Worm (Caenorhabditis elegans) whole organism, early embryonic: ENCODE data around the gene ebp-1.
"Not testable (repeated sequence)": the region's sequence is repeated elsewhere in the genome, so short reads cannot be mapped to it uniquely, and the experiment has no call there.

Source experiments
- B0310.2 ChIP-seq: sonication (generic microtip); optimal IDR thresholded peaks from 2 replicates; lab custom pipeline; 2016; ENCODE audit warnings: mild to moderate bottlenecking, missing genetic modification characterization, missing compliant biosample characterization
- F13C5.2 ChIP-seq: sonication (generic microtip); optimal IDR thresholded peaks from 2 replicates; lab custom pipeline; 2017; ENCODE audit warnings: mild to moderate bottlenecking, missing genetic modification characterization, inconsistent platforms, missing compliant biosample characterization
- aly-1 ChIP-seq: sonication (generic microtip); optimal IDR thresholded peaks from 2 replicates; lab custom pipeline; 2016; ENCODE audit warnings: missing genetic modification characterization, missing compliant biosample characterization
- ama-1 ChIP-seq: fragments of 150-350 bp; optimal IDR thresholded peaks from 2 replicates; lab custom pipeline; 2014
- ceh-13 ChIP-seq: fragments of 200-800 bp; sonication (Bioruptor generic); optimal IDR thresholded peaks from 2 replicates; lab custom pipeline; 2018; ENCODE audit warnings: mild to moderate bottlenecking, missing genetic modification characterization, missing compliant biosample characterization
- ceh-36 ChIP-seq: sonication (generic microtip); optimal IDR thresholded peaks from 2 replicates; lab custom pipeline; 2016; ENCODE audit warnings: missing genetic modification characterization, inconsistent platforms, missing compliant biosample characterization
- ets-7 ChIP-seq: sonication (generic microtip); optimal IDR thresholded peaks from 2 replicates; lab custom pipeline; 2016; ENCODE audit warnings: missing genotype, missing genetic modification characterization, missing compliant biosample characterization
- flt-1 ChIP-seq: fragments of 200-800 bp; sonication (Bioruptor generic); IDR thresholded peaks from 2 replicates; pipeline ENCODE4 v1.3.6; 2022; ENCODE audit warnings: missing genetic modification characterization, missing compliant biosample characterization
- hmbx-1 ChIP-seq: sonication (generic microtip); optimal IDR thresholded peaks from 2 replicates; lab custom pipeline; 2016; ENCODE audit warnings: mild to moderate bottlenecking, missing genetic modification characterization, missing compliant biosample characterization
- hmg-4 ChIP-seq: fragments of 200-800 bp; sonication (Bioruptor generic); optimal IDR thresholded peaks from 2 replicates; lab custom pipeline; 2018; ENCODE audit warnings: mild to moderate bottlenecking, missing genetic modification characterization, missing compliant biosample characterization
- hnd-1 ChIP-seq: sonication (generic microtip); optimal IDR thresholded peaks from 2 replicates; lab custom pipeline; 2016; ENCODE audit warnings: missing genetic modification characterization, missing compliant biosample characterization
- pes-1 ChIP-seq: fragments of 200-800 bp; sonication (Bioruptor generic); IDR thresholded peaks from 2 replicates; pipeline ENCODE4 v1.3.6; 2022; ENCODE audit warnings: missing genetic modification reagents, missing genetic modification characterization, missing compliant biosample characterization
- scrt-1 ChIP-seq: fragments of 200-800 bp; sonication (Bioruptor generic); IDR thresholded peaks from 2 replicates; pipeline ENCODE4 v1.3.6; 2022; ENCODE audit warnings: missing genetic modification characterization, missing compliant biosample characterization
- sea-1 ChIP-seq: fragments of 200-800 bp; sonication (Bioruptor generic); conservative IDR thresholded peaks from 2 replicates; pipeline ENCODE4 v1.3.6; 2022; ENCODE audit warnings: missing genetic modification characterization, missing compliant biosample characterization
- tbx-11 ChIP-seq: fragments of 200-800 bp; sonication (Bioruptor generic); IDR thresholded peaks from 2 replicates; pipeline ENCODE4 v1.3.6; 2022; ENCODE audit warnings: missing genetic modification characterization, missing compliant biosample characterization
- tbx-37 ChIP-seq: fragments of 200-800 bp; sonication (Bioruptor generic); conservative IDR thresholded peaks from 2 replicates; pipeline ENCODE4 v1.3.6; 2022; ENCODE audit warnings: missing genetic modification reagents, missing genetic modification characterization, missing compliant biosample characterization
- tra-4 ChIP-seq: sonication (generic microtip); optimal IDR thresholded peaks from 2 replicates; lab custom pipeline; 2017; ENCODE audit warnings: missing genetic modification characterization, missing compliant biosample characterization

Gene ebp-1

DNA sequence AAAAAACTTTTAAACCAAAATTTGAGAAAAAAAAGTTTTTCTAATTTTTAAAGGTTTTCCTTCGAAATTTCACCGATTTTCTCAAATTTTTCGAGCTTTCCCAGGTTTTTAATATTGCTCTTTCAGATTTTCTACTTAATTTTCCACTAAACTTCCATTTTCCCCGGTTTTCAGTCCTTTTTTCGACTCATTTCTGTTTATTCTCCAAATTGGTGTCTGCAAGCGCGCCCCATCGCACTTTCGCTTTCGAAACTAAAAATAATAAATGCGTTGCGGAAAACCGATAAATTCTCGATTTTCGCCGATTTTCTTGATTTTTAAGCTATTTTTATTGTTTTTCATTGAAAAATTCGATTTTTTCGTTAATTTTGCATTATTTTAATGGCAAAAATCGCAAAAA, 21.9 kb upstream of the ebp-1 start:
- TF ChIP-seq ceh-36, result no peak
- TF ChIP-seq ama-1 (lab: Kevin White, UChicago), result no peak
- no peak for TF ChIP-seq tbx-37 (GFP tag; lab: Robert Waterston, UW)
- no peak for TF ChIP-seq hmg-4
- no peak for TF ChIP-seq aly-1 (tag; lab: Kevin White, UChicago)
- no peak for TF ChIP-seq ceh-13 (GFP tag; lab: Kevin White, UChicago)
- TF ChIP-seq tbx-11 (GFP tag; lab: Robert Waterston, UW), result no peak
- no peak for TF ChIP-seq flt-1
- no peak for TF ChIP-seq hmbx-1 (tag; lab: Kevin White, UChicago)
- no peak for TF ChIP-seq hnd-1 (tag; lab: Kevin White, UChicago)
- TF ChIP-seq tra-4 (tag; lab: Kevin White, UChicago), result no peak
- no peak for TF ChIP-seq pes-1 (GFP tag; lab: Robert Waterston, UW)
- no peak for TF ChIP-seq F13C5.2 (tag; lab: Kevin White, UChicago)
- TF ChIP-seq ets-7 (tag; lab: Kevin White, UChicago), result no peak
- TF ChIP-seq B0310.2 (tag; lab: Kevin White, UChicago), result no peak

DNA sequence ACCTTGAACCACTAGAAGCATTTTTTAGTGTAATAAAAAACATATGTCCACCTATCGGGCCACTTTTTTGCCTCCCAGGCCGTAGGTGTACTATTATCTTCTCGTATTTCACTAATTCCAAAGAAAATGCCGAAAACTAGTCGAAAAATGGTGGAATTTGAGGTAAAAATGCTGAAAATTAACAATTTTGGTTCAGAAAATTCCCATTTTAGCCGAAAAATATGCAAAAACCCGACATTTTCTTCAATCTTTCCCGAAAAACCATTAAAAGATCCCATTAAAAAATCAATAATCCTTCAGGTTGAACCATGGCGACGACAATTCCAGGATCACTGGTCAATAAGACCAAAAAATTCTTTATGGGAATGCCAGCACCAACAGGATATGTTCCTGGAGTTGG, 21.2 kb upstream of the ebp-1 start, which contains the start of gene prp-6:
Gene prp-6 (plus strand): TSS at position 301 of the 400 bp plus-strand sequence.
- TF ChIP-seq ets-7 (tag; lab: Kevin White, UChicago) (no peak), ama-1 (lab: Kevin White, UChicago) (no peak), pes-1 (GFP tag; lab: Robert Waterston, UW) (no peak), hmbx-1 (tag; lab: Kevin White, UChicago) (no peak), hnd-1 (tag; lab: Kevin White, UChicago) (no peak), F13C5.2 (tag; lab: Kevin White, UChicago) (no peak), tbx-11 (GFP tag; lab: Robert Waterston, UW) (no peak), scrt-1 (GFP tag; lab: Robert Waterston, UW) (no peak), B0310.2 (tag; lab: Kevin White, UChicago) (no peak), tbx-37 (GFP tag; lab: Robert Waterston, UW) (no peak), ceh-13 (GFP tag; lab: Kevin White, UChicago) (no peak), hmg-4 (no peak), aly-1 (tag; lab: Kevin White, UChicago) (no peak), tra-4 (tag; lab: Kevin White, UChicago) (no peak)

DNA sequence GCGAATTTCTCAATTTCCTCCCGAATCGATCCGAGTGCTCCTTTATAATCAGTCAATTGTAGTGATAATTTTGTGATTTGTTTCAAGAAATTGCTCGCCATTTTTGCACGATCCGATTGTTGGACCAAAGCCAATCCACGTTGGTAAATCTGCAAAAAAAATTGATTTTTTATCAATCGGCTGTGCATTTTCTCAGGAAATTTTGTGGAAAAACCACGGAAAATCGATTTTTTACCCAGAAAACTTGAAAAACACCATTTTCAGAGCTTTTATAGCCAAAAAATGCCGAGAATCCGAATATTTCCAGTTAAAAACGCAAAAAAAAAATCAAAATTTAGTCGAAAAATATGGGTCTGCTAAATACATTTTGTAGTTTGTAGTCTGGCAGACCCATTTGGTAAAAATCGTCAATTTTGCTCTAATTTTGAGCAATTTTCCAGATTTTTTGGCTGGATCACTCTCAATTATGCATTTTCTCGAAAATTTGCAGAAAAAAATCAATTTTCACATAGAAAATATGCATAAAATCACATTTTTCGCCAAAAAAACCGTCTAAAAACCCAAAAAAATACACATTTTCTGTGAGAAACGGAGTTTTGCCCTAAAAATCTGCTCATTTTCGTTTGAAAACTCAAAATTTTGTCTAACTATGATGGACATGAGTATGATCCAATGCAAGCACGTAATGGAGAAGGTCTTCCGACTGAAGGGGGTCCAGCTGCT, 12.1 kb downstream of the ebp-1 start, which contains the start of the genes Y59A8B.25 and ebp-3:
Gene Y59A8B.25 (minus strand): TSS at position 101 of the 723 bp plus-strand sequence.
Gene ebp-3 (plus strand): TSS at position 673 of the 723 bp plus-strand sequence.
- TF ChIP-seq ceh-36; sea-1 (GFP tag; lab: Robert Waterston, UW); tbx-11 (GFP tag; lab: Robert Waterston, UW): not testable (repeated sequence)

DNA sequence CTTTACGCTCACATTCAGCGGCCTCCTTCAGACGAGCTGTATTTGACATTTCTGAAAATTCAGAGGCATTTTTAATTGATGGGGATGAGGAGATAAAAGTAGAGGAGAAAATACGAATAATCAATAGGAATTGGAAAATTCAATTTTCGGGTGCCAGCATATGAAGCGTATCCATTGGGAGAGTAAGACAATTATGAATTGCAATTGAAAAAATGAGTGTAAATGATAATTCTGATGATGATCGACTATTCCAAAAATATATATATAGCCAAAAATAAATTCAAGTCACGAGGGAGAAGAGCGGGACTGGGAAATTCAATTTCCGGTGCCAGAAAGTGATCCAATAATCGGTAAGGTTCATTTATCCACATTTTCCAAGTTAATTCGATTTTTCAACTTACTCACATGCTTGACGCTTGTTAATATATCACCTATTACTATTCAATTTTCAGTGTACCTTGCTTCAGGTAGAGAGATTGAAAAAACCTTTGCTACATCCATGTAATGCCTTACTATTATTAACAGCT, 22.9 kb downstream of the ebp-1 start, which contains the start of gene Y59A8B.8:
Gene Y59A8B.8 (minus strand): TSS at position 51 of the 527 bp plus-strand sequence.
- TF ChIP-seq tbx-37 (GFP tag; lab: Robert Waterston, UW) (no peak), sea-1 (GFP tag; lab: Robert Waterston, UW) (no peak), ceh-13 (GFP tag; lab: Kevin White, UChicago) (no peak), F13C5.2 (tag; lab: Kevin White, UChicago) (no peak), ets-7 (tag; lab: Kevin White, UChicago) (no peak), pes-1 (GFP tag; lab: Robert Waterston, UW) (no peak), hnd-1 (tag; lab: Kevin White, UChicago) (no peak), ama-1 (lab: Kevin White, UChicago) (no peak), flt-1 (no peak), B0310.2 (tag; lab: Kevin White, UChicago) (no peak), tbx-11 (GFP tag; lab: Robert Waterston, UW) (no peak), aly-1 (tag; lab: Kevin White, UChicago) (no peak), hmg-4 (no peak), ceh-36 (no peak), tra-4 (tag; lab: Kevin White, UChicago) (no peak), hmbx-1 (tag; lab: Kevin White, UChicago) (no peak), scrt-1 (GFP tag; lab: Robert Waterston, UW) (no peak)

DNA sequence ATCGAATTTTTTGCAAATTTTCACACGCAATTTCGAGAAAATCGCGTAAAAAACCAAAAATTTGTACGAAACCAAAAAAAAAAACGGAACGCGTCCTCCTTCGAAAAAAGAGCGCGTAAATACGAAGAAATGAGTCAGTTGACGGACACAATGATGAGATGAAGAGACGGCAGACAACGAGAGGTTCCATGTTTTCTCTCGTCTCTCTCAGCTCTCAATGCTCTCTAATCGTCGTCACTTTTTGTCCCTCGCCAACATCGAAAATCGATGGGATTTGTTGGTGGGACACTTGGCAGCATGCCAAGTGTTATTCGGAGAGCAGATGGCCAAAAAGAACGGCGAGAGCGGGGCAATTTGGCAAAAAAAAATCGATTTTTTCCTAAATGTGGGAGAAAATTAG, 35.8 kb downstream of the ebp-1 start:
- TF ChIP-seq hnd-1 (tag; lab: Kevin White, UChicago) (no peak), hmbx-1 (tag; lab: Kevin White, UChicago) (no peak), scrt-1 (GFP tag; lab: Robert Waterston, UW) (peak; percentile 7; the same call in 1 of the 2 replicates), F13C5.2 (tag; lab: Kevin White, UChicago) (peak; percentile 22)

DNA sequence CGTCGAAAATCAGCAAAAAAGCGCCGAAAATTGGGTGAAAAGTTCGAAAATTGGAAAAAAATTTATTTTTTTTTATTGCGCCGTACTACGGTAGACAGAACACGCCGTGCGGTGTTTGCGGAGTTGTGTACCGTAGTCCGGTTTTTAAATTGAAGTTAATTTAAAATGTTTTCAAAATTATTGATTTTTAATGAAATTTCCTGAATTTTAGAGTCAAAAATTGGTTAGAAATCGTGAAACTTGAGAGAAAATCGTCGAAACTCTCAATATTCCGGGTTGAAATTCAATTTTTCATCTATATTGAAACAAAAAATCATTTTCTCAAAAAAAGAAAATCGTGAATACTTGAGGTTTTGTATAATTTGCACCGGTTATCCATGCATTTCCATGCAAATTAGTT, 38.5 kb downstream of the ebp-1 start, which contains the start of gene nova-1:
Gene nova-1 (minus strand): TSS at position 101 of the 400 bp plus-strand sequence.
- no peak for TF ChIP-seq ceh-13 (GFP tag; lab: Kevin White, UChicago)
- no peak for TF ChIP-seq pes-1 (GFP tag; lab: Robert Waterston, UW)
- TF ChIP-seq sea-1 (GFP tag; lab: Robert Waterston, UW), result no peak
- no peak for TF ChIP-seq B0310.2 (tag; lab: Kevin White, UChicago)
- TF ChIP-seq scrt-1 (GFP tag; lab: Robert Waterston, UW), result no peak
- TF ChIP-seq tbx-11 (GFP tag; lab: Robert Waterston, UW), result no peak
- no peak for TF ChIP-seq flt-1
- TF ChIP-seq ets-7 (tag; lab: Kevin White, UChicago), result no peak
- TF ChIP-seq tbx-37 (GFP tag; lab: Robert Waterston, UW), result no peak
- no peak for TF ChIP-seq aly-1 (tag; lab: Kevin White, UChicago)
- TF ChIP-seq ceh-36, result no peak
- TF ChIP-seq hmbx-1 (tag; lab: Kevin White, UChicago), result no peak
- TF ChIP-seq hnd-1 (tag; lab: Kevin White, UChicago), result no peak
- no peak for TF ChIP-seq hmg-4
- TF ChIP-seq F13C5.2 (tag; lab: Kevin White, UChicago), result no peak
- no peak for TF ChIP-seq tra-4 (tag; lab: Kevin White, UChicago)
- TF ChIP-seq ama-1 (lab: Kevin White, UChicago), result no peak
